Fruit fly (Drosophila melanogaster) S2 (cell line): Measurements from ENCODE around the gene Rh5.

Experiments
- CG8478 ChIP-seq: fragments of >200 bp; optimal IDR thresholded peaks from 2 replicates; lab custom pipeline; 2018
- CTCF ChIP-seq, 2 experiments: fragments of >200 bp; optimal IDR thresholded peaks; 2 replicates each; lab custom pipeline; 2018

DNA sequence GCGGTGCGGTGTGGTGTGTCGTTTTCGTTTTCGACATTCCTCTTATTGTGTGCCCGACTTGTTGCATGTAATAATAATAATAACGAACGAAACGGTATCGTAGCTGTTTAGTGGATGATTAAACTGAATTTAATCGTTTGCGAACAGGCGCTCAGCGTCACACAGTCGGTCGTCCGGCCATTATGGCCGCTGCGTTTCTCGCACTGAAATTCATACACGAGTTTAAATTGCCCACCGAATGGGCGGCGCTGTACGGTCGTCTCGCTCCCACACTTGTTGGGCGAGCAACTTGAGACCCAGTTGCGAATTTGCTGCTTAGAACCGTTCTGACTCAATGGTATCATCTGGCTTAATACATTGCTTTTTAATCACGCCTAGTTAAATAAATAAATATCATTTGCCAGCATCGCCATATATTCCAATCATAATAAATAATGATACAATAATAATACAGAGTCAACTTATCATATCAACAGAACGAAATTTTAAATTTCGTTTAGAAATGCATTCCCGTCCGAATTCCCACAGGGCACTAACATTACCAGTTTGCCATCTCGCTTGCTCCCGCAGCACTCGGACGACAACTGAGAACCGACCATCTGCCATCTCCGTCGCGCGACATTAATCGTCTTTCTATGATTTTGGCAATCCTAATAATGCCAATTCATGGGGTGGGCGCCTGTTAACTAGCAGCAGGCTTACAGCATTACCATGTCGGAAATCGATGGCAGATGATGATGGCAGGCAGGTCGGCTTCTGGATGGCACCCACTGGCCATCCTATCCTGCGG lies 3.1 kb downstream of the Rh5 start:
- peak in 1 of 2 experiments; percentile 28 for TF ChIP-seq CTCF (optimal IDR thresholded peaks at IDR 0.05; lab: Kevin White, UChicago)
- TF ChIP-seq CG8478 (lab: Kevin White, UChicago): peak; percentile 73
